Worm (Caenorhabditis elegans): Measurements from ENCODE around the gene sri-4.

DNA sequence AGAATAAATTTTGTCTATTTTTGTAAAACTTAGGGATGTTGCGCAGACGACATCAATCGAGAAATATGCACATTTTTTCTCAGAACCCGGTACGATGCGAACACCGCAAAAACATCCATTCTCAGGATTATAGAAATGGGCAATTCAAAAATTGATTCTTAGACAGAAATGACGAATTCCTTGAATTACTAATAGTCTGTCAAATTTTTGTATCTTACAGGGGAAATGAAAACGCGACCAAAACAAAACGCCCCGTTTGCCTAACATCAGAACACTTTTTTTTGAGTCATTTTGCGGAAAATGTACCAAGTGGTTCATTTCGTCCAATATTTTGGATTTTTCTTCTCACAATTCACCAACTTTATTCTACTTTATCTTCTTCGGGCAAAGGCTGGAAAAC is 4.8 kb upstream of the sri-4 start, which contains the start of gene str-134:
- TF ChIP-seq zip-2 (tag; optimal IDR thresholded peaks at IDR 0.05) = no peak
- no peak for TF ChIP-seq php-3 (GFP tag; IDR thresholded peaks at IDR 0.05)
- TF ChIP-seq ztf-11 (tag; optimal IDR thresholded peaks at IDR 0.05) = no peak
- no peak for TF ChIP-seq dpl-1 (GFP tag; optimal IDR thresholded peaks at IDR 0.05)
- TF ChIP-seq egl-27 (tag; optimal IDR thresholded peaks at IDR 0.05) = no peak
- no peak for TF ChIP-seq zag-1 (tag; optimal IDR thresholded peaks at IDR 0.05)
- TF ChIP-seq nhr-11 (tag; optimal IDR thresholded peaks at IDR 0.05) = no peak
- no peak for TF ChIP-seq nhr-237 (tag; optimal IDR thresholded peaks at IDR 0.05)
- no peak for TF ChIP-seq lin-1 (GFP tag; IDR thresholded peaks at IDR 0.05)
- TF ChIP-seq lsy-2 (tag; optimal IDR thresholded peaks at IDR 0.05) = no peak
- no peak for TF ChIP-seq skn-1 (tag; optimal IDR thresholded peaks at IDR 0.05)
- TF ChIP-seq ama-1 (optimal IDR thresholded peaks at IDR 0.05) = no peak
- TF ChIP-seq ceh-62 (tag; optimal IDR thresholded peaks at IDR 0.05) = no peak

All from whole organism, L4 larva.